Worm (Caenorhabditis elegans) whole organism, L4 larva: ENCODE data around the gene atz-1.

Source experiments
- F10B5.3 ChIP-seq: sonication (generic microtip); optimal IDR thresholded peaks from 2 replicates; lab custom pipeline; 2016; ENCODE audit warnings: mild to moderate bottlenecking, missing genetic modification characterization, missing compliant biosample characterization
- F26F4.8 ChIP-seq: fragments of 200-800 bp; sonication (Bioruptor generic); conservative IDR thresholded peaks from 2 replicates; pipeline ENCODE4 v1.3.6; 2022; ENCODE audit warnings: missing genetic modification characterization, missing compliant biosample characterization
- F37D6.2 ChIP-seq: sonication (generic microtip); optimal IDR thresholded peaks from 2 replicates; lab custom pipeline; 2016; ENCODE audit warnings: mild to moderate bottlenecking, missing genetic modification characterization, missing compliant biosample characterization
- Y48G9A.11 ChIP-seq: fragments of 200-800 bp; sonication (Bioruptor generic); IDR thresholded peaks from 2 replicates; pipeline ENCODE4 v1.3.6; 2022; ENCODE audit warnings: missing genetic modification reagents, missing genetic modification characterization, missing compliant biosample characterization
- Y75B8A.6 ChIP-seq: fragments of 200-800 bp; sonication (Bioruptor generic); IDR thresholded peaks from 2 replicates; pipeline ENCODE4 v1.3.6; 2022; ENCODE audit warnings: missing genetic modification reagents, missing genetic modification characterization, missing compliant biosample characterization
- aha-1 ChIP-seq: fragments of 150-350 bp; peaks from one replicate; lab custom pipeline; 2014; ENCODE audit warnings: missing biosample characterization, missing genetic modification characterization
- attf-4 ChIP-seq: sonication (generic microtip); optimal IDR thresholded peaks from 3 replicates; lab custom pipeline; 2017; ENCODE audit warnings: missing biosample characterization, missing genetic modification characterization
- ces-1 ChIP-seq: fragments of 150-350 bp; sonication (generic microtip); optimal IDR thresholded peaks from 4 replicates; lab custom pipeline; 2014; ENCODE audit warnings: missing biosample characterization, missing genetic modification reagents, missing genetic modification characterization
- cey-2 ChIP-seq: sonication (generic microtip); optimal IDR thresholded peaks from 3 replicates; lab custom pipeline; 2017; ENCODE audit warnings: missing genetic modification characterization, mild to moderate bottlenecking, missing compliant biosample characterization, antibody characterized with exemption, borderline replicate concordance; ENCODE audit not compliant: insufficient read depth
- ctbp-1 ChIP-seq: fragments of 200-800 bp; sonication (Bioruptor generic); IDR thresholded peaks from 2 replicates; pipeline ENCODE4 v1.3.6; 2022; ENCODE audit warnings: missing genetic modification reagents, missing genetic modification characterization, missing compliant biosample characterization
- daf-12 ChIP-seq: fragments of 150-350 bp; optimal IDR thresholded peaks from 2 replicates; lab custom pipeline; 2014; ENCODE audit warnings: missing biosample characterization, missing genetic modification reagents, missing genetic modification characterization
- daf-16 ChIP-seq, 3 experiments: sonication (generic microtip); optimal IDR thresholded peaks; 2 replicates each; lab custom pipeline; 2016 to 2017; ENCODE audit warnings: missing genetic modification characterization in 3 of 3, missing genetic modification reagents in 3 of 3, mild to moderate bottlenecking in 2 of 3, missing compliant biosample characterization in 2 of 3, missing biosample characterization in 1 of 3, moderate library complexity in 1 of 3
- dmd-6 ChIP-seq: fragments of 200-800 bp; sonication (Bioruptor generic); IDR thresholded peaks from 2 replicates; pipeline ENCODE4 v1.3.6; 2022; ENCODE audit warnings: missing genetic modification reagents, missing genetic modification characterization, missing compliant biosample characterization
- dmd-8 ChIP-seq: fragments of 200-800 bp; sonication (Bioruptor generic); IDR thresholded peaks from 2 replicates; pipeline ENCODE4 v1.3.6; 2022; ENCODE audit warnings: missing genetic modification characterization, missing compliant biosample characterization
- duxl-1 ChIP-seq: sonication (generic microtip); optimal IDR thresholded peaks from 2 replicates; lab custom pipeline; 2016; ENCODE audit warnings: mild to moderate bottlenecking, missing genetic modification characterization, moderate library complexity, missing compliant biosample characterization; ENCODE audit not compliant: poor library complexity
- hlh-11 ChIP-seq: fragments of 200-800 bp; sonication (Bioruptor generic); optimal IDR thresholded peaks from 2 replicates; lab custom pipeline; 2018; ENCODE audit warnings: mild to moderate bottlenecking, missing genetic modification characterization, missing compliant biosample characterization
- lin-1 ChIP-seq: fragments of 200-800 bp; sonication (Bioruptor generic); IDR thresholded peaks from 2 replicates; pipeline ENCODE4 v1.3.6; 2022; ENCODE audit warnings: missing genetic modification reagents, missing genetic modification characterization, missing compliant biosample characterization
- lin-15B ChIP-seq: fragments of 150-350 bp; sonication (generic microtip); optimal IDR thresholded peaks from 3 replicates; lab custom pipeline; 2014; ENCODE audit warnings: missing biosample characterization, missing genetic modification characterization
- lin-29 ChIP-seq: fragments of 200-800 bp; sonication (Bioruptor generic); IDR thresholded peaks from 2 replicates; pipeline ENCODE4 v1.3.6; 2022; ENCODE audit warnings: missing genetic modification reagents, missing genetic modification characterization, missing compliant biosample characterization
- lin-38 ChIP-seq: fragments of 200-800 bp; sonication (Bioruptor generic); IDR thresholded peaks from 2 replicates; pipeline ENCODE4 v1.3.6; 2022; ENCODE audit warnings: missing genetic modification reagents, missing genetic modification characterization, missing compliant biosample characterization
- lin-39 ChIP-seq: fragments of 150-350 bp; optimal IDR thresholded peaks from 2 replicates; lab custom pipeline; 2014; ENCODE audit warnings: missing biosample characterization, missing genetic modification reagents, missing genetic modification characterization
- madf-5 ChIP-seq, 2 experiments: fragments of 200-800 bp; sonication (Bioruptor generic); IDR thresholded peaks; 2 replicates each; pipeline ENCODE4 v1.3.6; 2022; ENCODE audit warnings: missing compliant biosample characterization in 2 of 2, missing genetic modification characterization in 2 of 2
- madf-9 ChIP-seq: fragments of 200-800 bp; sonication (Bioruptor generic); conservative IDR thresholded peaks from 2 replicates; pipeline ENCODE4 v1.3.6; 2022; ENCODE audit warnings: missing genetic modification reagents, missing genetic modification characterization, missing compliant biosample characterization
- mdt-29 ChIP-seq: fragments of 200-800 bp; sonication (Bioruptor generic); IDR thresholded peaks from 2 replicates; pipeline ENCODE4 v1.3.6; 2022; ENCODE audit warnings: missing genetic modification reagents, missing genetic modification characterization, missing compliant biosample characterization
- mep-1 ChIP-seq: fragments of 150-350 bp; sonication (generic microtip); optimal IDR thresholded peaks from 3 replicates; lab custom pipeline; 2014; ENCODE audit warnings: missing biosample characterization, missing genetic modification characterization
- mes-2 ChIP-seq: sonication (generic microtip); optimal IDR thresholded peaks from 2 replicates; lab custom pipeline; 2016; ENCODE audit warnings: missing genotype, mild to moderate bottlenecking, missing genetic modification characterization, missing compliant biosample characterization; ENCODE audit not compliant: poor library complexity, severe bottlenecking
- mxl-2 ChIP-seq: fragments of 200-800 bp; sonication (Bioruptor generic); conservative IDR thresholded peaks from 2 replicates; pipeline ENCODE4 v1.3.6; 2022; ENCODE audit warnings: missing genetic modification reagents, missing genetic modification characterization, missing compliant biosample characterization
- nhr-111 ChIP-seq: fragments of 200-800 bp; sonication (Bioruptor generic); optimal IDR thresholded peaks from 2 replicates; lab custom pipeline; 2018; ENCODE audit warnings: mild to moderate bottlenecking, missing genetic modification characterization, missing compliant biosample characterization
- nhr-28 ChIP-seq: fragments of 150-350 bp; optimal IDR thresholded peaks from 2 replicates; lab custom pipeline; 2014; ENCODE audit warnings: missing biosample characterization, missing genetic modification characterization
- nhr-41 ChIP-seq: fragments of 200-800 bp; sonication (Bioruptor generic); IDR thresholded peaks from 2 replicates; pipeline ENCODE4 v1.3.6; 2022; ENCODE audit warnings: missing genetic modification reagents, missing genetic modification characterization, missing compliant biosample characterization
- php-3 ChIP-seq: fragments of 200-800 bp; sonication (Bioruptor generic); IDR thresholded peaks from 2 replicates; pipeline ENCODE4 v1.3.6; 2022; ENCODE audit warnings: missing genetic modification reagents, missing genetic modification characterization, missing compliant biosample characterization
- snpc-1.2 ChIP-seq: fragments of 200-800 bp; sonication (Bioruptor generic); IDR thresholded peaks from 2 replicates; pipeline ENCODE4 v1.3.6; 2022; ENCODE audit warnings: missing genetic modification reagents, missing genetic modification characterization, missing compliant biosample characterization
- snpc-4 ChIP-seq: fragments of 150-350 bp; optimal IDR thresholded peaks from 2 replicates; lab custom pipeline; 2014; ENCODE audit warnings: missing biosample characterization, missing genetic modification characterization
- spr-1 ChIP-seq: sonication (generic microtip); optimal IDR thresholded peaks from 2 replicates; lab custom pipeline; 2016; ENCODE audit warnings: mild to moderate bottlenecking, missing genetic modification characterization, missing compliant biosample characterization
- tag-97 ChIP-seq: fragments of 200-800 bp; sonication (Bioruptor generic); IDR thresholded peaks from 2 replicates; pipeline ENCODE4 v1.3.6; 2022; ENCODE audit warnings: missing genetic modification characterization, missing compliant biosample characterization
- unc-130 ChIP-seq: sonication (generic microtip); optimal IDR thresholded peaks from 2 replicates; lab custom pipeline; 2016; ENCODE audit warnings: missing genetic modification reagents, missing genetic modification characterization, missing compliant biosample characterization
- unc-39 ChIP-seq: sonication (generic microtip); optimal IDR thresholded peaks from 2 replicates; lab custom pipeline; 2017; ENCODE audit warnings: missing biosample characterization, missing genetic modification characterization
- ztf-11 ChIP-seq: fragments of 150-350 bp; optimal IDR thresholded peaks from 2 replicates; lab custom pipeline; 2014; ENCODE audit warnings: missing biosample characterization, missing genetic modification characterization

atz-1 gene

DNA sequence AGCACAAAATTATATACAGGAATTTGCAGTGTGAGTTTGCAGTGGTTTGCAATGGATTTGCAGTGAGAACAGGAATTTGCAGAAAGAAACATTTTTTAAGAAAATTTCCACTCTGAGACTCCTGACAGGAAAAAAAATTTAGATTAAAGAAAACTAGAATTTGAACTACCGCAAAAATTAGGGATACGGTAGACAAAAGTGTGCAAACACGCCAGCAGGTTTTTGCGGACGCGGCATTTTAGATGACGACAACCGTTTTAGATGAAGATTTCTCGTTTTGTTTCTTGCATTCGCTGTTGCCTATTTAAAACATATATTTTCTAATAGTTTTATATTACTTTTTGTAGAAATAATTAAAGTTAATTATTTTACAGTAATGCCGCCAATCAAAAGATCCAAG lies 4.0 kb downstream of the atz-1 start, which contains the start of gene wdr-46 (continued):
- TF ChIP-seq nhr-41 (GFP tag; lab: Robert Waterston, UW) (no peak), aha-1 (tag; lab: Kevin White, UChicago) (peak; percentile 93), Y48G9A.11 (GFP tag; lab: Robert Waterston, UW) (0 out of 2 replicates have a peak, but pooled peaks have one; percentile 21), daf-16 (GFP tag; optimal IDR thresholded peaks at IDR 0.05; lab: Kevin White, UChicago) (no peak), daf-16 (tag; optimal IDR thresholded peaks at IDR 0.05; lab: Kevin White, UChicago) (peak; percentile 27), Y75B8A.6 (GFP tag; lab: Robert Waterston, UW) (no peak), ces-1 (GFP tag; lab: Kevin White, UChicago) (peak; percentile 29), mxl-2 (GFP tag; lab: Robert Waterston, UW) (no peak), F26F4.8 (no peak), lin-39 (tag; lab: Kevin White, UChicago) (no peak), dmd-8 (GFP tag; lab: Robert Waterston, UW) (no peak), snpc-4 (tag; lab: Kevin White, UChicago) (no peak), dmd-6 (GFP tag; lab: Robert Waterston, UW) (peak; percentile 54), spr-1 (tag; lab: Kevin White, UChicago) (peak; percentile 40), snpc-1.2 (GFP tag; lab: Robert Waterston, UW) (peak; percentile 65; the same call in 1 of the 2 replicates), ztf-11 (tag; lab: Kevin White, UChicago) (no peak), attf-4 (tag; lab: Kevin White, UChicago) (no peak), mes-2 (tag; lab: Kevin White, UChicago) (peak; percentile 91), tag-97 (GFP tag; lab: Robert Waterston, UW) (no peak), F10B5.3 (tag; lab: Kevin White, UChicago) (no peak), madf-9 (GFP tag; lab: Robert Waterston, UW) (no peak), nhr-111 (GFP tag; lab: Kevin White, UChicago) (no peak), mdt-29 (GFP tag; lab: Robert Waterston, UW) (no peak), unc-39 (tag; lab: Kevin White, UChicago) (no peak), duxl-1 (peak; percentile 75), lin-29 (GFP tag; lab: Robert Waterston, UW) (peak; percentile 43; the same call in 1 of the 2 replicates), F37D6.2 (tag; lab: Kevin White, UChicago) (peak; percentile 47), cey-2 (tag; lab: Kevin White, UChicago) (peak; percentile 7)
- TF ChIP-seq, all 104 proteins: peak for 42

DNA sequence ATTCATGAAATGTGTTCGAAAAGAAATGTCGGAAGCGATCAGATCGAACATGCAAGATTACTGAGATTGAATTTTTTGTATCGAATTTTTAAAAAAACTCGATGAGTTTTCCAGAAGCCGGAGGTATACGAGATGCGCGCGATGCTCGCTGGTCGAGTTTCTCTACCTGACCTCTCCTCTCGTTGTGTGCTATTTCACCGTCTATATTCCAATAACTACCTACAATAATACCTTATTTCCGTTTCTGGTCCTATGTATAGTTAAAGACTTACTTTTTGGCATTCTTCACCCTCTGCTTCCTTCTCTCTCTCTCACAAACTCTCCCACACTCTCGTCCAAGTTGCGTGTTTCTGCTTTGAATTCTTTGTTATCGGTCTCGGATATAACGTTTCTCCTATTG lies 4.6 kb downstream of the atz-1 start:
- TF ChIP-seq spr-1 (tag; lab: Kevin White, UChicago) (no peak), lin-1 (no peak), ctbp-1 (GFP tag; lab: Robert Waterston, UW) (no peak), unc-130 (no peak), cey-2 (tag; lab: Kevin White, UChicago) (no peak), php-3 (GFP tag; lab: Robert Waterston, UW) (no peak), mep-1 (tag; lab: Kevin White, UChicago) (no peak), daf-12 (tag; lab: Kevin White, UChicago) (no peak), madf-5 (GFP tag; IDR thresholded peaks at IDR 0.05; lab: Robert Waterston, UW) (0 out of 4 replicates have a peak, but pooled peaks of 1 of the 2 experiments have one; percentile 7), lin-38 (peak; percentile 9; the same call in 1 of the 2 replicates), lin-15B (tag; lab: Kevin White, UChicago) (no peak), Y48G9A.11 (GFP tag; lab: Robert Waterston, UW) (0 out of 2 replicates have a peak, but pooled peaks have one; percentile 17), nhr-28 (no peak), hlh-11 (no peak)
